Worm (Caenorhabditis elegans) whole organism, L4 larva: ENCODE measurements around the gene Y39A1A.27.

Experiments used
- F26F4.8 ChIP-seq: fragments of 200-800 bp; sonication (Bioruptor generic); conservative IDR thresholded peaks from 2 replicates; pipeline ENCODE4 v1.3.6; 2022; ENCODE audit warnings: missing genetic modification characterization, missing compliant biosample characterization
- F37D6.2 ChIP-seq: sonication (generic microtip); optimal IDR thresholded peaks from 2 replicates; lab custom pipeline; 2016; ENCODE audit warnings: mild to moderate bottlenecking, missing genetic modification characterization, missing compliant biosample characterization
- F44E2.7 ChIP-seq: fragments of 200-800 bp; sonication (Bioruptor generic); IDR thresholded peaks from 2 replicates; pipeline ENCODE4 v2.1.2; 2022; ENCODE audit warnings: missing genetic modification characterization, missing compliant biosample characterization
- F49E8.2 ChIP-seq: sonication (generic microtip); optimal IDR thresholded peaks from 2 replicates; lab custom pipeline; 2016; ENCODE audit warnings: missing compliant biosample characterization, mild to moderate bottlenecking, missing genetic modification characterization, borderline replicate concordance
- Y105C5A.15 ChIP-seq: fragments of 200-800 bp; sonication (Bioruptor generic); IDR thresholded peaks from 2 replicates; pipeline ENCODE4 v1.3.6; 2022; ENCODE audit warnings: missing genetic modification characterization, missing compliant biosample characterization
- ama-1 ChIP-seq: fragments of 150-350 bp; optimal IDR thresholded peaks from 2 replicates; lab custom pipeline; 2014; ENCODE audit warnings: inconsistent platforms, mixed read lengths
- arid-1 ChIP-seq: fragments of 200-800 bp; sonication (Bioruptor generic); conservative IDR thresholded peaks from 2 replicates; pipeline ENCODE4 v1.3.6; 2022; ENCODE audit warnings: missing genetic modification reagents, missing genetic modification characterization, missing compliant biosample characterization
- ceh-20 ChIP-seq: fragments of 200-800 bp; sonication (Bioruptor generic); IDR thresholded peaks from 2 replicates; pipeline ENCODE4 v1.3.6; 2022; ENCODE audit warnings: missing genetic modification reagents, missing genetic modification characterization, missing compliant biosample characterization
- ceh-28 ChIP-seq: fragments of 150-350 bp; optimal IDR thresholded peaks from 2 replicates; lab custom pipeline; 2014; ENCODE audit warnings: missing biosample characterization, missing genetic modification reagents, missing genetic modification characterization
- ceh-32 ChIP-seq: sonication (generic microtip); optimal IDR thresholded peaks from 2 replicates; lab custom pipeline; 2016; ENCODE audit warnings: mild to moderate bottlenecking, missing genetic modification characterization, missing compliant biosample characterization; ENCODE audit not compliant: poor library complexity
- ceh-44 ChIP-seq: fragments of 200-800 bp; sonication (Bioruptor generic); IDR thresholded peaks from 2 replicates; pipeline ENCODE4 v1.3.6; 2022; ENCODE audit warnings: missing genetic modification reagents, missing genetic modification characterization, missing compliant biosample characterization
- ceh-62 ChIP-seq: sonication (generic microtip); optimal IDR thresholded peaks from 2 replicates; lab custom pipeline; 2017; ENCODE audit warnings: missing biosample characterization, missing genetic modification characterization
- cey-2 ChIP-seq: sonication (generic microtip); optimal IDR thresholded peaks from 3 replicates; lab custom pipeline; 2017; ENCODE audit warnings: missing genetic modification characterization, mild to moderate bottlenecking, missing compliant biosample characterization, antibody characterized with exemption, borderline replicate concordance; ENCODE audit not compliant: insufficient read depth
- ctbp-1 ChIP-seq: fragments of 200-800 bp; sonication (Bioruptor generic); IDR thresholded peaks from 2 replicates; pipeline ENCODE4 v1.3.6; 2022; ENCODE audit warnings: missing genetic modification reagents, missing genetic modification characterization, missing compliant biosample characterization
- daf-16 ChIP-seq, 3 experiments: sonication (generic microtip); optimal IDR thresholded peaks; 2 replicates each; lab custom pipeline; 2016 to 2017; ENCODE audit warnings: missing genetic modification characterization in 3 of 3, missing genetic modification reagents in 3 of 3, mild to moderate bottlenecking in 2 of 3, missing compliant biosample characterization in 2 of 3, missing biosample characterization in 1 of 3, moderate library complexity in 1 of 3
- daf-8 ChIP-seq: fragments of 200-800 bp; sonication (Bioruptor generic); IDR thresholded peaks from 2 replicates; pipeline ENCODE4 v1.3.6; 2022; ENCODE audit warnings: missing genetic modification characterization, missing compliant biosample characterization
- dmd-8 ChIP-seq: fragments of 200-800 bp; sonication (Bioruptor generic); IDR thresholded peaks from 2 replicates; pipeline ENCODE4 v1.3.6; 2022; ENCODE audit warnings: missing genetic modification characterization, missing compliant biosample characterization
- dmd-9 ChIP-seq: fragments of 200-800 bp; sonication (Bioruptor generic); IDR thresholded peaks from 2 replicates; pipeline ENCODE4 v1.3.6; 2022; ENCODE audit warnings: missing genetic modification reagents, missing genetic modification characterization, missing compliant biosample characterization
- duxl-1 ChIP-seq: sonication (generic microtip); optimal IDR thresholded peaks from 2 replicates; lab custom pipeline; 2016; ENCODE audit warnings: mild to moderate bottlenecking, missing genetic modification characterization, moderate library complexity, missing compliant biosample characterization; ENCODE audit not compliant: poor library complexity
- dve-1 ChIP-seq: sonication (generic microtip); optimal IDR thresholded peaks from 2 replicates; lab custom pipeline; 2017; ENCODE audit warnings: antibody characterized with exemption, mild to moderate bottlenecking, missing genetic modification characterization, missing compliant biosample characterization; ENCODE audit not compliant: insufficient read depth
- egl-27 ChIP-seq: sonication (generic microtip); optimal IDR thresholded peaks from 3 replicates; lab custom pipeline; 2017; ENCODE audit warnings: missing biosample characterization, missing genetic modification reagents, missing genetic modification characterization
- egl-43 ChIP-seq: fragments of 200-800 bp; sonication (Bioruptor generic); IDR thresholded peaks from 2 replicates; pipeline ENCODE4 v1.3.6; 2022; ENCODE audit warnings: missing genetic modification reagents, missing genetic modification characterization, missing compliant biosample characterization
- fos-1 ChIP-seq: fragments of 150-350 bp; optimal IDR thresholded peaks from 2 replicates; lab custom pipeline; 2014; ENCODE audit warnings: missing biosample characterization, missing genetic modification characterization
- hlh-11 ChIP-seq: fragments of 200-800 bp; sonication (Bioruptor generic); optimal IDR thresholded peaks from 2 replicates; lab custom pipeline; 2018; ENCODE audit warnings: mild to moderate bottlenecking, missing genetic modification characterization, missing compliant biosample characterization
- hlh-30 ChIP-seq: sonication (generic microtip); optimal IDR thresholded peaks from 2 replicates; lab custom pipeline; 2017; ENCODE audit warnings: antibody characterized with exemption, mild to moderate bottlenecking, missing genetic modification characterization, missing compliant biosample characterization; ENCODE audit not compliant: insufficient read depth
- lim-7 ChIP-seq: fragments of 200-800 bp; sonication (Bioruptor generic); IDR thresholded peaks from 2 replicates; pipeline ENCODE4 v1.3.6; 2022; ENCODE audit warnings: missing genetic modification characterization, missing compliant biosample characterization
- lin-29 ChIP-seq: fragments of 200-800 bp; sonication (Bioruptor generic); IDR thresholded peaks from 2 replicates; pipeline ENCODE4 v1.3.6; 2022; ENCODE audit warnings: missing genetic modification reagents, missing genetic modification characterization, missing compliant biosample characterization
- lir-3 ChIP-seq: sonication (generic microtip); optimal IDR thresholded peaks from 2 replicates; lab custom pipeline; 2016; ENCODE audit warnings: mild to moderate bottlenecking, missing genetic modification characterization, missing compliant biosample characterization
- madf-9 ChIP-seq: fragments of 200-800 bp; sonication (Bioruptor generic); conservative IDR thresholded peaks from 2 replicates; pipeline ENCODE4 v1.3.6; 2022; ENCODE audit warnings: missing genetic modification reagents, missing genetic modification characterization, missing compliant biosample characterization
- mxl-3 ChIP-seq: fragments of 200-800 bp; sonication (Bioruptor generic); optimal IDR thresholded peaks from 2 replicates; lab custom pipeline; 2018; ENCODE audit warnings: mild to moderate bottlenecking, missing genetic modification characterization, missing compliant biosample characterization
- nhr-10 ChIP-seq: fragments of 150-350 bp; optimal IDR thresholded peaks from 2 replicates; lab custom pipeline; 2014; ENCODE audit warnings: missing biosample characterization, missing genetic modification characterization
- nhr-102 ChIP-seq: sonication (generic microtip); optimal IDR thresholded peaks from 2 replicates; lab custom pipeline; 2016; ENCODE audit warnings: mild to moderate bottlenecking, missing genetic modification characterization, moderate library complexity, missing compliant biosample characterization
- nhr-41 ChIP-seq: fragments of 200-800 bp; sonication (Bioruptor generic); IDR thresholded peaks from 2 replicates; pipeline ENCODE4 v1.3.6; 2022; ENCODE audit warnings: missing genetic modification reagents, missing genetic modification characterization, missing compliant biosample characterization
- nhr-6 ChIP-seq: fragments of 150-350 bp; optimal IDR thresholded peaks from 2 replicates; lab custom pipeline; 2014; ENCODE audit warnings: missing biosample characterization, missing genetic modification characterization
- nhr-77 ChIP-seq: fragments of 150-350 bp; optimal IDR thresholded peaks from 2 replicates; lab custom pipeline; 2014; ENCODE audit warnings: missing biosample characterization, missing genetic modification characterization
- pqm-1 ChIP-seq: sonication (generic microtip); optimal IDR thresholded peaks from 2 replicates; lab custom pipeline; 2017; ENCODE audit warnings: missing biosample characterization, missing genetic modification characterization
- rbr-2 ChIP-seq: sonication (generic microtip); optimal IDR thresholded peaks from 2 replicates; lab custom pipeline; 2016; ENCODE audit warnings: missing genotype, missing genetic modification characterization, missing compliant biosample characterization
- saeg-2 ChIP-seq: fragments of 200-800 bp; sonication (Bioruptor generic); IDR thresholded peaks from 2 replicates; pipeline ENCODE4 v1.3.6; 2022; ENCODE audit warnings: missing genetic modification reagents, missing genetic modification characterization, missing compliant biosample characterization
- sdz-12 ChIP-seq: fragments of 200-800 bp; sonication (Bioruptor generic); optimal IDR thresholded peaks from 2 replicates; lab custom pipeline; 2018; ENCODE audit warnings: mild to moderate bottlenecking, missing genetic modification characterization, missing compliant biosample characterization
- set-16 ChIP-seq: fragments of 200-800 bp; sonication (Bioruptor generic); IDR thresholded peaks from 2 replicates; pipeline ENCODE4 v1.3.6; 2022; ENCODE audit warnings: missing genetic modification reagents, missing genetic modification characterization, missing compliant biosample characterization
- snpc-4 ChIP-seq: fragments of 150-350 bp; optimal IDR thresholded peaks from 2 replicates; lab custom pipeline; 2014; ENCODE audit warnings: missing biosample characterization, missing genetic modification characterization
- spr-1 ChIP-seq: sonication (generic microtip); optimal IDR thresholded peaks from 2 replicates; lab custom pipeline; 2016; ENCODE audit warnings: mild to moderate bottlenecking, missing genetic modification characterization, missing compliant biosample characterization
- tag-97 ChIP-seq: fragments of 200-800 bp; sonication (Bioruptor generic); IDR thresholded peaks from 2 replicates; pipeline ENCODE4 v1.3.6; 2022; ENCODE audit warnings: missing genetic modification characterization, missing compliant biosample characterization
- unc-130 ChIP-seq: sonication (generic microtip); optimal IDR thresholded peaks from 2 replicates; lab custom pipeline; 2016; ENCODE audit warnings: missing genetic modification reagents, missing genetic modification characterization, missing compliant biosample characterization
- unc-39 ChIP-seq: sonication (generic microtip); optimal IDR thresholded peaks from 2 replicates; lab custom pipeline; 2017; ENCODE audit warnings: missing biosample characterization, missing genetic modification characterization
- vab-7 ChIP-seq: fragments of 200-800 bp; sonication (Bioruptor generic); IDR thresholded peaks from 2 replicates; pipeline ENCODE4 v1.3.6; 2022; ENCODE audit warnings: missing genetic modification reagents, missing genetic modification characterization, missing compliant biosample characterization
- zag-1 ChIP-seq: fragments of 150-350 bp; optimal IDR thresholded peaks from 2 replicates; lab custom pipeline; 2014; ENCODE audit warnings: missing biosample characterization, missing genetic modification characterization
- zip-11 ChIP-seq: fragments of 200-800 bp; sonication (Bioruptor generic); IDR thresholded peaks from 2 replicates; pipeline ENCODE4 v1.3.6; 2022; ENCODE audit warnings: missing genetic modification characterization, missing compliant biosample characterization
- zip-2 ChIP-seq: fragments of 150-350 bp; optimal IDR thresholded peaks from 2 replicates; lab custom pipeline; 2014; ENCODE audit warnings: missing biosample characterization, missing genetic modification characterization
- ztf-11 ChIP-seq: fragments of 150-350 bp; optimal IDR thresholded peaks from 2 replicates; lab custom pipeline; 2014; ENCODE audit warnings: missing biosample characterization, missing genetic modification characterization
- ztf-7 ChIP-seq: fragments of 150-350 bp; optimal IDR thresholded peaks from 2 replicates; lab custom pipeline; 2014; ENCODE audit warnings: missing biosample characterization, missing genetic modification characterization

Gene Y39A1A.27

ce11 chrIII:10621208-10621607 is 17.6 kb upstream of the Y39A1A.27 start, which contains the start of the genes lron-10 and hpr-9 (continued):
- TF ChIP-seq F37D6.2 (tag; lab: Kevin White, UChicago) (peak; percentile 12), dmd-8 (GFP tag; lab: Robert Waterston, UW) (0 out of 2 replicates have a peak, but pooled peaks have one; percentile 32), F49E8.2 (tag; lab: Kevin White, UChicago) (peak; percentile 57), sdz-12 (GFP tag; lab: Kevin White, UChicago) (peak; percentile 29), zag-1 (no peak), snpc-4 (tag; lab: Kevin White, UChicago) (no peak), nhr-6 (tag; lab: Kevin White, UChicago) (peak; percentile 18), hlh-11 (tag; lab: Kevin White, UChicago) (peak; percentile 86), ceh-28 (tag; lab: Kevin White, UChicago) (no peak), ztf-11 (tag; lab: Kevin White, UChicago) (no peak), tag-97 (GFP tag; lab: Robert Waterston, UW) (no peak), nhr-77 (tag; lab: Kevin White, UChicago) (peak; percentile 23), ceh-20 (GFP tag; lab: Robert Waterston, UW) (peak; percentile 74), ctbp-1 (GFP tag; lab: Robert Waterston, UW) (no peak), ceh-44 (GFP tag; lab: Robert Waterston, UW) (peak; percentile 25; the same call in 1 of the 2 replicates), saeg-2 (GFP tag; lab: Robert Waterston, UW) (no peak), daf-8 (GFP tag; lab: Robert Waterston, UW) (no peak), zip-11 (GFP tag; lab: Robert Waterston, UW) (no peak), F26F4.8 (no peak), fos-1 (no peak), unc-130 (GFP tag; lab: Kevin White, UChicago) (peak; percentile 93), lir-3 (tag; lab: Kevin White, UChicago) (no peak), lim-7 (GFP tag; lab: Robert Waterston, UW) (no peak), lin-29 (GFP tag; lab: Robert Waterston, UW) (peak; percentile 62; the same call in 1 of the 2 replicates), ztf-7 (tag; lab: Kevin White, UChicago) (peak; percentile 20), madf-9 (peak; percentile 83; the same call in 1 of the 2 replicates), egl-27 (tag; lab: Kevin White, UChicago) (no peak), egl-43 (no peak), zip-2 (tag; lab: Kevin White, UChicago) (peak; percentile 32), nhr-10 (tag; lab: Kevin White, UChicago) (no peak), daf-16 (GFP tag; optimal IDR thresholded peaks at IDR 0.05; lab: Kevin White, UChicago) (no peak), daf-16 (tag; optimal IDR thresholded peaks at IDR 0.05; lab: Kevin White, UChicago) (peak; percentile 61), set-16 (GFP tag; lab: Robert Waterston, UW) (no peak), spr-1 (tag; lab: Kevin White, UChicago) (peak; percentile 52), F44E2.7 (no peak), ceh-62 (tag; lab: Kevin White, UChicago) (no peak), pqm-1 (tag; lab: Kevin White, UChicago) (no peak), duxl-1 (tag; lab: Kevin White, UChicago) (peak; percentile 86), cey-2 (tag; lab: Kevin White, UChicago) (no peak), mxl-3 (peak; percentile 62), nhr-41 (GFP tag; lab: Robert Waterston, UW) (no peak), nhr-102 (tag; lab: Kevin White, UChicago) (peak; percentile 83), unc-39 (no peak), arid-1 (GFP tag; lab: Robert Waterston, UW) (0 out of 2 replicates have a peak, but pooled peaks have one; percentile 34), Y105C5A.15 (GFP tag; lab: Robert Waterston, UW) (no peak), dve-1 (tag; lab: Kevin White, UChicago) (peak; percentile 78), dmd-9 (GFP tag; lab: Robert Waterston, UW) (peak; percentile 91), ama-1 (lab: Kevin White, UChicago) (peak; percentile 3), hlh-30 (peak; percentile 92), rbr-2 (tag; lab: Kevin White, UChicago) (peak; percentile 61), ceh-32 (tag; lab: Kevin White, UChicago) (no peak), vab-7 (GFP tag; lab: Robert Waterston, UW) (no peak)
